Worm (Caenorhabditis elegans) whole organism, mixed stage, embryonic: ENCODE data around the gene C54E4.4.

Experiments
- M03D4.4 ChIP-seq: sonication (generic microtip); optimal IDR thresholded peaks from 2 replicates; lab custom pipeline; 2017; ENCODE audit warnings: mild to moderate bottlenecking, missing genetic modification characterization, missing compliant biosample characterization
- bed-3 ChIP-seq: fragments of 200-800 bp; sonication (Bioruptor generic); optimal IDR thresholded peaks from 3 replicates; lab custom pipeline; 2018; ENCODE audit warnings: mild to moderate bottlenecking, missing genetic modification characterization, moderate library complexity, missing compliant biosample characterization
- blmp-1 ChIP-seq: fragments of 150-350 bp; optimal IDR thresholded peaks from 2 replicates; lab custom pipeline; 2014; ENCODE audit warnings: missing biosample characterization, missing genetic modification characterization
- ceh-39 ChIP-seq: fragments of 150-350 bp; optimal IDR thresholded peaks from 2 replicates; lab custom pipeline; 2014; ENCODE audit warnings: missing biosample characterization, missing genetic modification characterization
- ceh-83 ChIP-seq: fragments of 200-800 bp; sonication (Bioruptor generic); optimal IDR thresholded peaks from 2 replicates; lab custom pipeline; 2018; ENCODE audit warnings: mild to moderate bottlenecking, missing genetic modification characterization, missing compliant biosample characterization
- ces-1 ChIP-seq: fragments of 150-350 bp; optimal IDR thresholded peaks from 2 replicates; lab custom pipeline; 2014; ENCODE audit warnings: missing biosample characterization, missing genetic modification reagents, missing genetic modification characterization
- cnd-1 ChIP-seq: fragments of 200-800 bp; sonication (Bioruptor generic); optimal IDR thresholded peaks from 2 replicates; lab custom pipeline; 2018; ENCODE audit warnings: mild to moderate bottlenecking, missing genetic modification characterization, missing compliant biosample characterization
- drap-1 ChIP-seq: fragments of 200-800 bp; sonication (Bioruptor generic); optimal IDR thresholded peaks from 3 replicates; lab custom pipeline; 2018; ENCODE audit warnings: mild to moderate bottlenecking, missing genetic modification characterization, missing compliant biosample characterization
- elt-1 ChIP-seq: sonication (generic microtip); optimal IDR thresholded peaks from 2 replicates; lab custom pipeline; 2017; ENCODE audit warnings: missing genetic modification characterization, mild to moderate bottlenecking, missing compliant biosample characterization, antibody characterized with exemption, moderate library complexity, borderline replicate concordance; ENCODE audit not compliant: insufficient read depth
- elt-3 ChIP-seq: fragments of 150-350 bp; optimal IDR thresholded peaks from 2 replicates; lab custom pipeline; 2014; ENCODE audit warnings: missing biosample characterization, missing genetic modification characterization
- flh-1 ChIP-seq: fragments of 200-800 bp; sonication (Bioruptor generic); optimal IDR thresholded peaks from 2 replicates; lab custom pipeline; 2018; ENCODE audit warnings: mild to moderate bottlenecking, missing genetic modification characterization, moderate library complexity, missing compliant biosample characterization
- ham-2 ChIP-seq: fragments of 200-800 bp; sonication (Bioruptor generic); optimal IDR thresholded peaks from 2 replicates; lab custom pipeline; 2018; ENCODE audit warnings: mild to moderate bottlenecking, missing genetic modification characterization, missing compliant biosample characterization
- hlh-1 ChIP-seq: fragments of 150-350 bp; optimal IDR thresholded peaks from 2 replicates; lab custom pipeline; 2014; ENCODE audit warnings: missing biosample characterization, missing genetic modification reagents, missing genetic modification characterization
- lin-13 ChIP-seq: fragments of 150-350 bp; optimal IDR thresholded peaks from 2 replicates; lab custom pipeline; 2014; ENCODE audit warnings: missing biosample characterization, missing genetic modification characterization
- lsy-2 ChIP-seq: fragments of 150-350 bp; optimal IDR thresholded peaks from 2 replicates; lab custom pipeline; 2014; ENCODE audit warnings: missing biosample characterization, missing genetic modification characterization
- mab-5 ChIP-seq: fragments of 150-350 bp; optimal IDR thresholded peaks from 2 replicates; lab custom pipeline; 2014; ENCODE audit warnings: missing biosample characterization, missing genetic modification characterization
- mep-1 ChIP-seq: fragments of 150-350 bp; optimal IDR thresholded peaks from 2 replicates; lab custom pipeline; 2017; ENCODE audit warnings: missing biosample characterization, missing genetic modification reagents, missing genetic modification characterization, inconsistent platforms
- mls-2 ChIP-seq: sonication (generic microtip); optimal IDR thresholded peaks from 2 replicates; lab custom pipeline; 2016; ENCODE audit warnings: mild to moderate bottlenecking, missing genetic modification characterization, moderate library complexity, missing compliant biosample characterization
- nhr-2 ChIP-seq: fragments of 150-350 bp; optimal IDR thresholded peaks from 2 replicates; lab custom pipeline; 2014; ENCODE audit warnings: missing biosample characterization, missing genetic modification characterization
- nhr-237 ChIP-seq: fragments of 150-350 bp; optimal IDR thresholded peaks from 2 replicates; lab custom pipeline; 2014; ENCODE audit warnings: missing biosample characterization, missing genetic modification characterization
- nhr-28 ChIP-seq: fragments of 150-350 bp; optimal IDR thresholded peaks from 2 replicates; lab custom pipeline; 2014; ENCODE audit warnings: missing biosample characterization, missing genetic modification characterization
- nhr-76 ChIP-seq: sonication (generic microtip); optimal IDR thresholded peaks from 2 replicates; lab custom pipeline; 2017; ENCODE audit warnings: missing biosample characterization, missing genetic modification characterization
- pha-4 ChIP-seq: fragments of 150-350 bp; optimal IDR thresholded peaks from 2 replicates; lab custom pipeline; 2018; ENCODE audit warnings: missing biosample characterization, missing genetic modification reagents, missing genetic modification characterization
- sem-2 ChIP-seq: fragments of 200-800 bp; sonication (Bioruptor generic); optimal IDR thresholded peaks from 2 replicates; lab custom pipeline; 2018; ENCODE audit warnings: mild to moderate bottlenecking, missing genetic modification characterization, missing compliant biosample characterization
- snpc-4 ChIP-seq: fragments of 150-350 bp; optimal IDR thresholded peaks from 2 replicates; lab custom pipeline; 2014; ENCODE audit warnings: missing biosample characterization, missing genetic modification characterization
- sptf-1 ChIP-seq: sonication (generic microtip); optimal IDR thresholded peaks from 2 replicates; lab custom pipeline; 2017; ENCODE audit warnings: mild to moderate bottlenecking, missing genetic modification characterization, moderate library complexity, missing compliant biosample characterization
- tbx-8 ChIP-seq: fragments of 200-800 bp; sonication (Bioruptor generic); optimal IDR thresholded peaks from 2 replicates; lab custom pipeline; 2018; ENCODE audit warnings: mild to moderate bottlenecking, missing genetic modification characterization, moderate library complexity, missing compliant biosample characterization
- unc-120 ChIP-seq: sonication (generic microtip); optimal IDR thresholded peaks from 2 replicates; lab custom pipeline; 2017; ENCODE audit warnings: missing genetic modification characterization, missing compliant biosample characterization; ENCODE audit not compliant: poor library complexity, severe bottlenecking
- unc-62 ChIP-seq: fragments of 150-350 bp; optimal IDR thresholded peaks from 2 replicates; lab custom pipeline; 2014; ENCODE audit warnings: missing biosample characterization, missing genetic modification reagents, missing genetic modification characterization
- zip-8 ChIP-seq: fragments of 150-350 bp; optimal IDR thresholded peaks from 2 replicates; lab custom pipeline; 2014; ENCODE audit warnings: missing biosample characterization, missing genetic modification characterization

The C54E4.4 gene

ce11 chrIV:2175291-2175690, 6.9 kb upstream of the C54E4.4 start, which contains the start of gene C54E4.1:
Gene C54E4.1 (plus strand): TSS chrIV:2175591.
- TF ChIP-seq ceh-83 (GFP tag; lab: Kevin White, UChicago) (no peak), unc-120 (tag; lab: Kevin White, UChicago) (no peak), mab-5 (tag; lab: Kevin White, UChicago) (no peak), mep-1 (no peak), ceh-39 (tag; lab: Kevin White, UChicago) (no peak), nhr-2 (tag; lab: Kevin White, UChicago) (no peak), zip-8 (no peak), flh-1 (GFP tag; lab: Kevin White, UChicago) (no peak), drap-1 (no peak)

- TF ChIP-seq ces-1 (GFP tag; lab: Kevin White, UChicago) (peak; percentile 71), zip-8 (no peak)
Measured at ce11 chrIV:2172880-2173279, 4.5 kb upstream of the C54E4.4 start.

- no peak for TF ChIP-seq tbx-8 (GFP tag; lab: Kevin White, UChicago)
- TF ChIP-seq lsy-2, result no peak
- peak; percentile 97 for TF ChIP-seq zip-8
Measured at ce11 chrIV:2170332-2170731, 1.9 kb upstream of the C54E4.4 start.

- TF ChIP-seq nhr-28 (tag; lab: Kevin White, UChicago) (peak; percentile 44), sem-2 (GFP tag; lab: Kevin White, UChicago) (no peak)
Measured at ce11 chrIV:2162256-2162655, 6.2 kb downstream of the C54E4.4 start.

ce11 chrIV:2159069-2159468, 9.3 kb downstream of the C54E4.4 start, which contains the start of gene gcy-37:
Gene gcy-37 (minus strand): TSS chrIV:2159169.
- TF ChIP-seq elt-3 (tag; lab: Kevin White, UChicago) (no peak), lin-13 (tag; lab: Kevin White, UChicago) (no peak), sptf-1 (tag; lab: Kevin White, UChicago) (no peak), hlh-1 (no peak), bed-3 (no peak), blmp-1 (tag; lab: Kevin White, UChicago) (no peak), nhr-76 (tag; lab: Kevin White, UChicago) (no peak), mep-1 (no peak), nhr-2 (tag; lab: Kevin White, UChicago) (no peak), mab-5 (tag; lab: Kevin White, UChicago) (no peak), pha-4 (no peak), snpc-4 (tag; lab: Kevin White, UChicago) (no peak), nhr-237 (tag; lab: Kevin White, UChicago) (no peak), mls-2 (tag; lab: Kevin White, UChicago) (no peak)
- TF ChIP-seq, all 35 proteins: peak for 0

ce11 chrIV:2156239-2156638, 12.2 kb downstream of the C54E4.4 start:
- TF ChIP-seq M03D4.4 (no peak), cnd-1 (tag; lab: Kevin White, UChicago) (no peak), blmp-1 (tag; lab: Kevin White, UChicago) (no peak), drap-1 (no peak), unc-62 (GFP tag; lab: Kevin White, UChicago) (no peak), ceh-83 (GFP tag; lab: Kevin White, UChicago) (no peak), elt-1 (tag; lab: Kevin White, UChicago) (no peak), lin-13 (tag; lab: Kevin White, UChicago) (no peak), tbx-8 (GFP tag; lab: Kevin White, UChicago) (no peak), zip-8 (no peak), nhr-237 (tag; lab: Kevin White, UChicago) (no peak), mls-2 (tag; lab: Kevin White, UChicago) (no peak), unc-120 (tag; lab: Kevin White, UChicago) (no peak), mab-5 (tag; lab: Kevin White, UChicago) (no peak), ham-2 (no peak), hlh-1 (no peak)
